Worm (Caenorhabditis elegans) whole organism, L4 larva: ENCODE data around the gene C03H5.7.

Source experiments
- D1046.2 ChIP-seq: fragments of 200-800 bp; sonication (Bioruptor generic); IDR thresholded peaks from 2 replicates; pipeline ENCODE4 v1.3.6; 2022; ENCODE audit warnings: missing genetic modification characterization, missing compliant biosample characterization
- F10B5.3 ChIP-seq: sonication (generic microtip); optimal IDR thresholded peaks from 2 replicates; lab custom pipeline; 2016; ENCODE audit warnings: mild to moderate bottlenecking, missing genetic modification characterization, missing compliant biosample characterization
- F37D6.2 ChIP-seq: sonication (generic microtip); optimal IDR thresholded peaks from 2 replicates; lab custom pipeline; 2016; ENCODE audit warnings: mild to moderate bottlenecking, missing genetic modification characterization, missing compliant biosample characterization
- Y105C5A.15 ChIP-seq: fragments of 200-800 bp; sonication (Bioruptor generic); IDR thresholded peaks from 2 replicates; pipeline ENCODE4 v1.3.6; 2022; ENCODE audit warnings: missing genetic modification characterization, missing compliant biosample characterization
- ceh-28 ChIP-seq: fragments of 150-350 bp; optimal IDR thresholded peaks from 2 replicates; lab custom pipeline; 2014; ENCODE audit warnings: missing biosample characterization, missing genetic modification reagents, missing genetic modification characterization
- ceh-32 ChIP-seq: sonication (generic microtip); optimal IDR thresholded peaks from 2 replicates; lab custom pipeline; 2016; ENCODE audit warnings: mild to moderate bottlenecking, missing genetic modification characterization, missing compliant biosample characterization; ENCODE audit not compliant: poor library complexity
- ces-1 ChIP-seq: fragments of 150-350 bp; sonication (generic microtip); optimal IDR thresholded peaks from 4 replicates; lab custom pipeline; 2014; ENCODE audit warnings: missing biosample characterization, missing genetic modification reagents, missing genetic modification characterization
- daf-12 ChIP-seq: fragments of 150-350 bp; optimal IDR thresholded peaks from 2 replicates; lab custom pipeline; 2014; ENCODE audit warnings: missing biosample characterization, missing genetic modification reagents, missing genetic modification characterization
- daf-16 ChIP-seq, 3 experiments: sonication (generic microtip); optimal IDR thresholded peaks; 2 replicates each; lab custom pipeline; 2016 to 2017; ENCODE audit warnings: missing genetic modification characterization in 3 of 3, missing genetic modification reagents in 3 of 3, mild to moderate bottlenecking in 2 of 3, missing compliant biosample characterization in 2 of 3, missing biosample characterization in 1 of 3, moderate library complexity in 1 of 3
- daf-8 ChIP-seq: fragments of 200-800 bp; sonication (Bioruptor generic); IDR thresholded peaks from 2 replicates; pipeline ENCODE4 v1.3.6; 2022; ENCODE audit warnings: missing genetic modification characterization, missing compliant biosample characterization
- dmd-6 ChIP-seq: fragments of 200-800 bp; sonication (Bioruptor generic); IDR thresholded peaks from 2 replicates; pipeline ENCODE4 v1.3.6; 2022; ENCODE audit warnings: missing genetic modification reagents, missing genetic modification characterization, missing compliant biosample characterization
- dmd-8 ChIP-seq: fragments of 200-800 bp; sonication (Bioruptor generic); IDR thresholded peaks from 2 replicates; pipeline ENCODE4 v1.3.6; 2022; ENCODE audit warnings: missing genetic modification characterization, missing compliant biosample characterization
- dmd-9 ChIP-seq: fragments of 200-800 bp; sonication (Bioruptor generic); IDR thresholded peaks from 2 replicates; pipeline ENCODE4 v1.3.6; 2022; ENCODE audit warnings: missing genetic modification reagents, missing genetic modification characterization, missing compliant biosample characterization
- fkh-10 ChIP-seq: fragments of 150-350 bp; optimal IDR thresholded peaks from 2 replicates; lab custom pipeline; 2014; ENCODE audit warnings: missing biosample characterization, missing genetic modification reagents, missing genetic modification characterization
- jun-1 ChIP-seq: fragments of 150-350 bp; optimal IDR thresholded peaks from 2 replicates; lab custom pipeline; 2014; ENCODE audit warnings: missing biosample characterization, missing genetic modification reagents, missing genetic modification characterization
- lin-13 ChIP-seq: fragments of 150-350 bp; optimal IDR thresholded peaks from 2 replicates; lab custom pipeline; 2014; ENCODE audit warnings: missing biosample characterization, missing genetic modification reagents, missing genetic modification characterization
- madf-9 ChIP-seq: fragments of 200-800 bp; sonication (Bioruptor generic); conservative IDR thresholded peaks from 2 replicates; pipeline ENCODE4 v1.3.6; 2022; ENCODE audit warnings: missing genetic modification reagents, missing genetic modification characterization, missing compliant biosample characterization
- mdt-29 ChIP-seq: fragments of 200-800 bp; sonication (Bioruptor generic); IDR thresholded peaks from 2 replicates; pipeline ENCODE4 v1.3.6; 2022; ENCODE audit warnings: missing genetic modification reagents, missing genetic modification characterization, missing compliant biosample characterization
- mep-1 ChIP-seq: fragments of 150-350 bp; sonication (generic microtip); optimal IDR thresholded peaks from 3 replicates; lab custom pipeline; 2014; ENCODE audit warnings: missing biosample characterization, missing genetic modification characterization
- mxl-3 ChIP-seq: fragments of 200-800 bp; sonication (Bioruptor generic); optimal IDR thresholded peaks from 2 replicates; lab custom pipeline; 2018; ENCODE audit warnings: mild to moderate bottlenecking, missing genetic modification characterization, missing compliant biosample characterization
- nhr-102 ChIP-seq: sonication (generic microtip); optimal IDR thresholded peaks from 2 replicates; lab custom pipeline; 2016; ENCODE audit warnings: mild to moderate bottlenecking, missing genetic modification characterization, moderate library complexity, missing compliant biosample characterization
- nhr-11 ChIP-seq: fragments of 150-350 bp; optimal IDR thresholded peaks from 2 replicates; lab custom pipeline; 2014; ENCODE audit warnings: missing biosample characterization, missing genetic modification characterization
- nhr-25 ChIP-seq: sonication (generic microtip); optimal IDR thresholded peaks from 2 replicates; lab custom pipeline; 2017; ENCODE audit warnings: missing genetic modification characterization, mild to moderate bottlenecking, missing compliant biosample characterization, antibody characterized with exemption, moderate library complexity, borderline replicate concordance; ENCODE audit not compliant: insufficient read depth
- nhr-28 ChIP-seq: fragments of 150-350 bp; optimal IDR thresholded peaks from 2 replicates; lab custom pipeline; 2014; ENCODE audit warnings: missing biosample characterization, missing genetic modification characterization
- nhr-41 ChIP-seq: fragments of 200-800 bp; sonication (Bioruptor generic); IDR thresholded peaks from 2 replicates; pipeline ENCODE4 v1.3.6; 2022; ENCODE audit warnings: missing genetic modification reagents, missing genetic modification characterization, missing compliant biosample characterization
- php-3 ChIP-seq: fragments of 200-800 bp; sonication (Bioruptor generic); IDR thresholded peaks from 2 replicates; pipeline ENCODE4 v1.3.6; 2022; ENCODE audit warnings: missing genetic modification reagents, missing genetic modification characterization, missing compliant biosample characterization
- pqm-1 ChIP-seq: sonication (generic microtip); optimal IDR thresholded peaks from 2 replicates; lab custom pipeline; 2017; ENCODE audit warnings: missing biosample characterization, missing genetic modification characterization
- saeg-2 ChIP-seq: fragments of 200-800 bp; sonication (Bioruptor generic); IDR thresholded peaks from 2 replicates; pipeline ENCODE4 v1.3.6; 2022; ENCODE audit warnings: missing genetic modification reagents, missing genetic modification characterization, missing compliant biosample characterization
- spr-3 ChIP-seq: fragments of 200-800 bp; sonication (Bioruptor generic); optimal IDR thresholded peaks from 2 replicates; lab custom pipeline; 2018; ENCODE audit warnings: mild to moderate bottlenecking, missing genetic modification characterization, missing compliant biosample characterization
- tag-97 ChIP-seq: fragments of 200-800 bp; sonication (Bioruptor generic); IDR thresholded peaks from 2 replicates; pipeline ENCODE4 v1.3.6; 2022; ENCODE audit warnings: missing genetic modification characterization, missing compliant biosample characterization
- unc-130 ChIP-seq: sonication (generic microtip); optimal IDR thresholded peaks from 2 replicates; lab custom pipeline; 2016; ENCODE audit warnings: missing genetic modification reagents, missing genetic modification characterization, missing compliant biosample characterization
- unc-62 ChIP-seq, 3 experiments: fragments of 150-350 bp in 1 of 3; sonication (generic microtip); optimal IDR thresholded peaks in 2 of 3; peaks in 1 of 3; 1 replicate in 1 of 3; 2 replicates in 2 of 3; lab custom pipeline; 2014 to 2017; ENCODE audit warnings: missing biosample characterization in 3 of 3, missing genetic modification characterization in 3 of 3, missing genetic modification reagents in 3 of 3, missing genotype in 1 of 3
- zip-11 ChIP-seq: fragments of 200-800 bp; sonication (Bioruptor generic); IDR thresholded peaks from 2 replicates; pipeline ENCODE4 v1.3.6; 2022; ENCODE audit warnings: missing genetic modification characterization, missing compliant biosample characterization
- ztf-11 ChIP-seq: fragments of 150-350 bp; optimal IDR thresholded peaks from 2 replicates; lab custom pipeline; 2014; ENCODE audit warnings: missing biosample characterization, missing genetic modification characterization

C03H5.7 gene

ce11 chrII:370394-370793, 9.6 kb upstream of the C03H5.7 start:
- TF ChIP-seq tag-97 (GFP tag; lab: Robert Waterston, UW) (no peak), lin-13 (GFP tag; lab: Kevin White, UChicago) (no peak), nhr-102 (tag; lab: Kevin White, UChicago) (no peak), madf-9 (GFP tag; lab: Robert Waterston, UW) (no peak), D1046.2 (no peak), F37D6.2 (tag; lab: Kevin White, UChicago) (no peak), daf-8 (no peak), nhr-11 (tag; lab: Kevin White, UChicago) (no peak), ztf-11 (tag; lab: Kevin White, UChicago) (no peak), pqm-1 (tag; lab: Kevin White, UChicago) (no peak), dmd-6 (GFP tag; lab: Robert Waterston, UW) (no peak)

- TF ChIP-seq ceh-32 = no peak
- TF ChIP-seq ces-1 (GFP tag; lab: Kevin White, UChicago) = no peak
- TF ChIP-seq spr-3 = no peak
- no peak for TF ChIP-seq mxl-3 (GFP tag; lab: Kevin White, UChicago)
- TF ChIP-seq nhr-28 (tag; lab: Kevin White, UChicago) = no peak
- TF ChIP-seq daf-16 (GFP tag; optimal IDR thresholded peaks at IDR 0.05; lab: Kevin White, UChicago) = no peak
- no peak for TF ChIP-seq daf-16 (tag; optimal IDR thresholded peaks at IDR 0.05; lab: Kevin White, UChicago)
Observed at ce11 chrII:371549-371948, 8.5 kb upstream of the C03H5.7 start.

- TF ChIP-seq madf-9 (GFP tag; lab: Robert Waterston, UW) = no peak
- no peak for TF ChIP-seq unc-130 (GFP tag; lab: Kevin White, UChicago)
- no peak for TF ChIP-seq daf-12 (tag; lab: Kevin White, UChicago)
- no peak for TF ChIP-seq fkh-10
- TF ChIP-seq daf-8 = no peak
- TF ChIP-seq Y105C5A.15 = no peak
- no peak for TF ChIP-seq nhr-41 (GFP tag; lab: Robert Waterston, UW)
- TF ChIP-seq zip-11 = no peak
- no peak for TF ChIP-seq saeg-2 (GFP tag; lab: Robert Waterston, UW)
- no peak for TF ChIP-seq mep-1 (tag; lab: Kevin White, UChicago)
- TF ChIP-seq php-3 = no peak
- no peak for TF ChIP-seq ceh-28 (tag; lab: Kevin White, UChicago)
- TF ChIP-seq jun-1 (tag; lab: Kevin White, UChicago) = no peak
Observed at ce11 chrII:372235-372634, 7.8 kb upstream of the C03H5.7 start.

ce11 chrII:374950-375349, 5.1 kb upstream of the C03H5.7 start, which contains the start of gene C03H5.4:
Gene C03H5.4, plus strand, starts transcription at chrII:375250.
- TF ChIP-seq jun-1 (tag; lab: Kevin White, UChicago) = no peak
- TF ChIP-seq unc-62 (GFP tag; optimal IDR thresholded peaks at IDR 0.05 in 1 of 2; lab: Kevin White, UChicago) = peak in 1 of 2 experiments; percentile 31
- TF ChIP-seq unc-62 (tag; optimal IDR thresholded peaks at IDR 0.05; lab: Kevin White, UChicago) = no peak
- TF ChIP-seq dmd-8 = no peak
- TF ChIP-seq, all 104 proteins: peak for 1

- TF ChIP-seq mdt-29 = no peak
- TF ChIP-seq mxl-3 (GFP tag; lab: Kevin White, UChicago) = no peak
- no peak for TF ChIP-seq F10B5.3
- TF ChIP-seq pqm-1 (tag; lab: Kevin White, UChicago) = no peak
- TF ChIP-seq nhr-25 = no peak
- TF ChIP-seq dmd-9 (GFP tag; lab: Robert Waterston, UW) = 0 out of 2 replicates have a peak, but pooled peaks have one; percentile 21
- no peak for TF ChIP-seq mep-1 (tag; lab: Kevin White, UChicago)
- TF ChIP-seq, all 104 proteins: peak for 1
Observed at ce11 chrII:378351-378750, 1.7 kb upstream of the C03H5.7 start, which contains the start of gene C03H5.9. Gene C03H5.9, plus strand, starts transcription at chrII:378651.
